Worm (Caenorhabditis elegans) whole organism, L4 larva: ENCODE results near the gene pan-1.

Experiments
- F26F4.8 ChIP-seq: fragments of 200-800 bp; sonication (Bioruptor generic); conservative IDR thresholded peaks from 2 replicates; pipeline ENCODE4 v1.3.6; 2022; ENCODE audit warnings: missing genetic modification characterization, missing compliant biosample characterization
- F37D6.2 ChIP-seq: sonication (generic microtip); optimal IDR thresholded peaks from 2 replicates; lab custom pipeline; 2016; ENCODE audit warnings: mild to moderate bottlenecking, missing genetic modification characterization, missing compliant biosample characterization
- F44E2.7 ChIP-seq: fragments of 200-800 bp; sonication (Bioruptor generic); IDR thresholded peaks from 2 replicates; pipeline ENCODE4 v2.1.2; 2022; ENCODE audit warnings: missing genetic modification characterization, missing compliant biosample characterization
- F49E8.2 ChIP-seq: sonication (generic microtip); optimal IDR thresholded peaks from 2 replicates; lab custom pipeline; 2016; ENCODE audit warnings: missing compliant biosample characterization, mild to moderate bottlenecking, missing genetic modification characterization, borderline replicate concordance
- Y48G9A.11 ChIP-seq: fragments of 200-800 bp; sonication (Bioruptor generic); IDR thresholded peaks from 2 replicates; pipeline ENCODE4 v1.3.6; 2022; ENCODE audit warnings: missing genetic modification reagents, missing genetic modification characterization, missing compliant biosample characterization
- Y75B8A.6 ChIP-seq: fragments of 200-800 bp; sonication (Bioruptor generic); IDR thresholded peaks from 2 replicates; pipeline ENCODE4 v1.3.6; 2022; ENCODE audit warnings: missing genetic modification reagents, missing genetic modification characterization, missing compliant biosample characterization
- ZK546.5 ChIP-seq, 2 experiments: sonication (generic microtip); optimal IDR thresholded peaks; 2 replicates each; lab custom pipeline; 2017; ENCODE audit warnings: missing biosample characterization in 2 of 2, missing genetic modification characterization in 2 of 2
- aly-2 ChIP-seq: sonication (generic microtip); optimal IDR thresholded peaks from 2 replicates; lab custom pipeline; 2018; ENCODE audit warnings: missing biosample characterization, missing genetic modification characterization
- ama-1 ChIP-seq: fragments of 150-350 bp; optimal IDR thresholded peaks from 2 replicates; lab custom pipeline; 2014; ENCODE audit warnings: inconsistent platforms, mixed read lengths
- arid-1 ChIP-seq: fragments of 200-800 bp; sonication (Bioruptor generic); conservative IDR thresholded peaks from 2 replicates; pipeline ENCODE4 v1.3.6; 2022; ENCODE audit warnings: missing genetic modification reagents, missing genetic modification characterization, missing compliant biosample characterization
- ceh-82 ChIP-seq: sonication (generic microtip); optimal IDR thresholded peaks from 2 replicates; lab custom pipeline; 2017; ENCODE audit warnings: missing biosample characterization, missing genetic modification characterization
- ctbp-1 ChIP-seq: fragments of 200-800 bp; sonication (Bioruptor generic); IDR thresholded peaks from 2 replicates; pipeline ENCODE4 v1.3.6; 2022; ENCODE audit warnings: missing genetic modification reagents, missing genetic modification characterization, missing compliant biosample characterization
- daf-16 ChIP-seq, 3 experiments: sonication (generic microtip); optimal IDR thresholded peaks; 2 replicates each; lab custom pipeline; 2016 to 2017; ENCODE audit warnings: missing genetic modification characterization in 3 of 3, missing genetic modification reagents in 3 of 3, mild to moderate bottlenecking in 2 of 3, missing compliant biosample characterization in 2 of 3, missing biosample characterization in 1 of 3, moderate library complexity in 1 of 3
- dmd-9 ChIP-seq: fragments of 200-800 bp; sonication (Bioruptor generic); IDR thresholded peaks from 2 replicates; pipeline ENCODE4 v1.3.6; 2022; ENCODE audit warnings: missing genetic modification reagents, missing genetic modification characterization, missing compliant biosample characterization
- dpl-1 ChIP-seq: fragments of 150-350 bp; optimal IDR thresholded peaks from 2 replicates; lab custom pipeline; 2014; ENCODE audit warnings: missing biosample characterization, missing genetic modification reagents, missing genetic modification characterization
- dve-1 ChIP-seq: sonication (generic microtip); optimal IDR thresholded peaks from 2 replicates; lab custom pipeline; 2017; ENCODE audit warnings: antibody characterized with exemption, mild to moderate bottlenecking, missing genetic modification characterization, missing compliant biosample characterization; ENCODE audit not compliant: insufficient read depth
- hlh-11 ChIP-seq: fragments of 200-800 bp; sonication (Bioruptor generic); optimal IDR thresholded peaks from 2 replicates; lab custom pipeline; 2018; ENCODE audit warnings: mild to moderate bottlenecking, missing genetic modification characterization, missing compliant biosample characterization
- hlh-30 ChIP-seq: sonication (generic microtip); optimal IDR thresholded peaks from 2 replicates; lab custom pipeline; 2017; ENCODE audit warnings: antibody characterized with exemption, mild to moderate bottlenecking, missing genetic modification characterization, missing compliant biosample characterization; ENCODE audit not compliant: insufficient read depth
- hmg-1.1 ChIP-seq: fragments of 200-800 bp; sonication (Bioruptor generic); IDR thresholded peaks from 2 replicates; pipeline ENCODE4 v1.3.6; 2022; ENCODE audit warnings: missing genetic modification reagents, missing genetic modification characterization, missing compliant biosample characterization
- jun-1 ChIP-seq: fragments of 150-350 bp; optimal IDR thresholded peaks from 2 replicates; lab custom pipeline; 2014; ENCODE audit warnings: missing biosample characterization, missing genetic modification reagents, missing genetic modification characterization
- lin-1 ChIP-seq: fragments of 200-800 bp; sonication (Bioruptor generic); IDR thresholded peaks from 2 replicates; pipeline ENCODE4 v1.3.6; 2022; ENCODE audit warnings: missing genetic modification reagents, missing genetic modification characterization, missing compliant biosample characterization
- lir-3 ChIP-seq: sonication (generic microtip); optimal IDR thresholded peaks from 2 replicates; lab custom pipeline; 2016; ENCODE audit warnings: mild to moderate bottlenecking, missing genetic modification characterization, missing compliant biosample characterization
- lsy-2 ChIP-seq, 2 experiments: fragments of 150-350 bp in 1 of 2; sonication (generic microtip) in 1 of 2; optimal IDR thresholded peaks; 2 replicates each; lab custom pipeline; 2014 to 2017; ENCODE audit warnings: missing biosample characterization in 2 of 2, missing genetic modification characterization in 2 of 2
- mdt-29 ChIP-seq: fragments of 200-800 bp; sonication (Bioruptor generic); IDR thresholded peaks from 2 replicates; pipeline ENCODE4 v1.3.6; 2022; ENCODE audit warnings: missing genetic modification reagents, missing genetic modification characterization, missing compliant biosample characterization
- mep-1 ChIP-seq: fragments of 150-350 bp; sonication (generic microtip); optimal IDR thresholded peaks from 3 replicates; lab custom pipeline; 2014; ENCODE audit warnings: missing biosample characterization, missing genetic modification characterization
- mes-2 ChIP-seq: sonication (generic microtip); optimal IDR thresholded peaks from 2 replicates; lab custom pipeline; 2016; ENCODE audit warnings: missing genotype, mild to moderate bottlenecking, missing genetic modification characterization, missing compliant biosample characterization; ENCODE audit not compliant: poor library complexity, severe bottlenecking
- mxl-3 ChIP-seq: fragments of 200-800 bp; sonication (Bioruptor generic); optimal IDR thresholded peaks from 2 replicates; lab custom pipeline; 2018; ENCODE audit warnings: mild to moderate bottlenecking, missing genetic modification characterization, missing compliant biosample characterization
- nhr-111 ChIP-seq: fragments of 200-800 bp; sonication (Bioruptor generic); optimal IDR thresholded peaks from 2 replicates; lab custom pipeline; 2018; ENCODE audit warnings: mild to moderate bottlenecking, missing genetic modification characterization, missing compliant biosample characterization
- nhr-28 ChIP-seq: fragments of 150-350 bp; optimal IDR thresholded peaks from 2 replicates; lab custom pipeline; 2014; ENCODE audit warnings: missing biosample characterization, missing genetic modification characterization
- nhr-42 ChIP-seq: fragments of 200-800 bp; sonication (Bioruptor generic); IDR thresholded peaks from 2 replicates; pipeline ENCODE4 v1.3.6; 2022; ENCODE audit warnings: missing genetic modification characterization, missing compliant biosample characterization
- nhr-48 ChIP-seq: sonication (generic microtip); optimal IDR thresholded peaks from 2 replicates; lab custom pipeline; 2016; ENCODE audit warnings: mild to moderate bottlenecking, missing genetic modification characterization, missing compliant biosample characterization
- nhr-6 ChIP-seq: fragments of 150-350 bp; optimal IDR thresholded peaks from 2 replicates; lab custom pipeline; 2014; ENCODE audit warnings: missing biosample characterization, missing genetic modification characterization
- nhr-76 ChIP-seq: fragments of 150-350 bp; optimal IDR thresholded peaks from 2 replicates; lab custom pipeline; 2014; ENCODE audit warnings: missing biosample characterization, missing genetic modification characterization
- nhr-77 ChIP-seq: fragments of 150-350 bp; optimal IDR thresholded peaks from 2 replicates; lab custom pipeline; 2014; ENCODE audit warnings: missing biosample characterization, missing genetic modification characterization
- pha-4 ChIP-seq, 2 experiments: fragments of 150-350 bp in 1 of 2; fragments of 200-800 bp in 1 of 2; sonication (Bioruptor generic) in 1 of 2; IDR thresholded peaks in 1 of 2; optimal IDR thresholded peaks in 1 of 2; 2 replicates each; pipeline versions ENCODE4 v1.3.6 to Lab custom; 2014 to 2022; ENCODE audit warnings: missing genetic modification characterization in 2 of 2, missing genetic modification reagents in 2 of 2, missing biosample characterization in 1 of 2, missing compliant biosample characterization in 1 of 2
- pqm-1 ChIP-seq: sonication (generic microtip); optimal IDR thresholded peaks from 2 replicates; lab custom pipeline; 2017; ENCODE audit warnings: missing biosample characterization, missing genetic modification characterization
- rbr-2 ChIP-seq: sonication (generic microtip); optimal IDR thresholded peaks from 2 replicates; lab custom pipeline; 2016; ENCODE audit warnings: missing genotype, missing genetic modification characterization, missing compliant biosample characterization
- set-16 ChIP-seq: fragments of 200-800 bp; sonication (Bioruptor generic); IDR thresholded peaks from 2 replicates; pipeline ENCODE4 v1.3.6; 2022; ENCODE audit warnings: missing genetic modification reagents, missing genetic modification characterization, missing compliant biosample characterization
- spr-3 ChIP-seq: fragments of 200-800 bp; sonication (Bioruptor generic); optimal IDR thresholded peaks from 2 replicates; lab custom pipeline; 2018; ENCODE audit warnings: mild to moderate bottlenecking, missing genetic modification characterization, missing compliant biosample characterization
- unc-130 ChIP-seq: sonication (generic microtip); optimal IDR thresholded peaks from 2 replicates; lab custom pipeline; 2016; ENCODE audit warnings: missing genetic modification reagents, missing genetic modification characterization, missing compliant biosample characterization
- zip-2 ChIP-seq: fragments of 150-350 bp; optimal IDR thresholded peaks from 2 replicates; lab custom pipeline; 2014; ENCODE audit warnings: missing biosample characterization, missing genetic modification characterization

The pan-1 gene

DNA sequence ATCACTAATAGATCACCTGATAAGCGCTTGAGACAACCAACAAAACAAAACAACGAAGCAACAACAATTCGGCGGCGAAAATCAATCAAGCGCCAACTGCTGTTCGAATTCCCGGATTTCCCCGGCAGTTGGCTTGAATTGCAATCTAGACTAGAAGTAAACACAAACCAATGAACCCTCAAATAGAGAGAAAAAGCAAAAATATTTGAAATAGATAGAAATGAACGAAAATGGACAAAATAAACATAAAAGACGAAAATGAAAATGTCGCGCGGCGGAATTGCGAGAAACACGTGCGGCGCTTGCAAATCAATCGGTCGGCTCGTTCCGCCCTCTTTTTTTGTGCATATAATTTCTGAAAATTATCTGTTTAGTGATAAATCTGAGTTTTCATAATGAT lies 5.9 kb downstream of the pan-1 start, which contains the start of gene idhg-1 (continued):
- TF ChIP-seq set-16 (no peak), Y75B8A.6 (peak; percentile 63; the same call in 1 of the 2 replicates), jun-1 (no peak), ZK546.5 (tag; optimal IDR thresholded peaks at IDR 0.05; lab: Kevin White, UChicago) (no peak), lin-1 (0 out of 2 replicates have a peak, but pooled peaks have one; percentile 48), lir-3 (tag; lab: Kevin White, UChicago) (no peak), nhr-6 (tag; lab: Kevin White, UChicago) (no peak), spr-3 (GFP tag; lab: Kevin White, UChicago) (no peak), dpl-1 (peak; percentile 60), ama-1 (lab: Kevin White, UChicago) (no peak), pqm-1 (peak; percentile 29), hlh-11 (tag; lab: Kevin White, UChicago) (peak; percentile 57), mxl-3 (peak; percentile 20), rbr-2 (peak; percentile 63), nhr-42 (no peak), F37D6.2 (peak; percentile 35), ceh-82 (tag; lab: Kevin White, UChicago) (no peak), F49E8.2 (tag; lab: Kevin White, UChicago) (no peak), nhr-77 (tag; lab: Kevin White, UChicago) (peak; percentile 4), hmg-1.1 (GFP tag; lab: Robert Waterston, UW) (peak; percentile 61; the same call in 1 of the 2 replicates)

DNA sequence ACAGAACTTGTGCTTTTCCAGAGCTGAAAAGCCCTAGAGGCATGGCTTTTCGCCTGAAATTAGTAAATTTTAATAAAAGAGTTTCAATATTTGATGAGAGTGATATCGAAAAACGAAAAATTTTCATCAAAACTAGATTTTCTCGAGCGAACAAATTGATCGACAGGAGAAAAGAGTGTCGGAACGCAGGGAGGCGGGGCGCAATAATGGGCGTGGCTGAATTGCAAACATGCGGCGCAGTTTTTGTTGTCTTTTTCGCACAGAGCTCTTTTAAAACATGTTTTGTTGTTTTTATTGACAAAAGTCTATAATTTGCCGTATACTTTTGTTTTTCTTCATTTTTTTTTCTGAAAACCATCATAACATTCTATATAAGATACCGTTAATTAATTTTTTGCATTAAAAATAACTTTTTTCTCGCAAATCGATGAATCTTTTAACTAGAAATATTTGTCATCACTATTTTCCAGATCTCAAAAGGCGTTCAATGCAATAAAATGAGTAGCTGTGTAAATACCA lies 15.9 kb downstream of the pan-1 start, which contains the start of the genes sel-5 and wdr-48:
sel-5 (minus strand) TSS at position 53 of the 519 bp plus-strand sequence.
wdr-48 (plus strand) TSS at position 469 of the 519 bp plus-strand sequence.
- TF ChIP-seq zip-2 (tag; lab: Kevin White, UChicago) = no peak
- peak; percentile 38 for TF ChIP-seq nhr-28
- TF ChIP-seq dve-1 (tag; lab: Kevin White, UChicago) = peak; percentile 25
- TF ChIP-seq dmd-9 = no peak
- no peak for TF ChIP-seq mdt-29 (GFP tag; lab: Robert Waterston, UW)
- no peak for TF ChIP-seq arid-1
- TF ChIP-seq aly-2 = no peak
- peak; percentile 28 for TF ChIP-seq hlh-30 (tag; lab: Kevin White, UChicago)
- TF ChIP-seq F44E2.7 = no peak
- TF ChIP-seq mep-1 (tag; lab: Kevin White, UChicago) = peak; percentile 55
- no peak for TF ChIP-seq Y48G9A.11 (GFP tag; lab: Robert Waterston, UW)
- TF ChIP-seq daf-16 (GFP tag; optimal IDR thresholded peaks at IDR 0.05; lab: Kevin White, UChicago) = no peak
- peak; percentile 33 for TF ChIP-seq daf-16 (tag; optimal IDR thresholded peaks at IDR 0.05; lab: Kevin White, UChicago)
- no peak for TF ChIP-seq nhr-48 (tag; lab: Kevin White, UChicago)
- peak in 1 of 2 experiments; percentile 62 for TF ChIP-seq lsy-2 (tag; optimal IDR thresholded peaks at IDR 0.05; lab: Kevin White, UChicago)
- no peak for TF ChIP-seq ctbp-1 (GFP tag; lab: Robert Waterston, UW)
- no peak for TF ChIP-seq spr-3 (GFP tag; lab: Kevin White, UChicago)
- peak; percentile 66 for TF ChIP-seq mes-2 (tag; lab: Kevin White, UChicago)
- TF ChIP-seq rbr-2 = peak; percentile 5
- TF ChIP-seq nhr-76 = no peak
- TF ChIP-seq dpl-1 = peak; percentile 47
- TF ChIP-seq nhr-111 = no peak
- TF ChIP-seq unc-130 (GFP tag; lab: Kevin White, UChicago) = no peak
- TF ChIP-seq pha-4 (GFP tag; IDR thresholded peaks at IDR 0.05; lab: Robert Waterston, UW) = no peak
- TF ChIP-seq pha-4 (tag; optimal IDR thresholded peaks at IDR 0.05; lab: Kevin White, UChicago) = peak; percentile 1
- TF ChIP-seq nhr-6 (tag; lab: Kevin White, UChicago) = peak; percentile 22
- TF ChIP-seq F26F4.8 (GFP tag; lab: Robert Waterston, UW) = no peak
